Fruit fly (Drosophila melanogaster): ENCODE measurements around the gene CG7299.

CG7299 gene

dm6 chr2L:10697992-10698391 is 13.8 kb upstream of the CG7299 start, which contains the start of gene CG7300 (continued):
- TF ChIP-seq CG9609 (GFP tag; optimal IDR thresholded peaks at IDR 0.05) (peak; percentile 28), Ptx1 (GFP tag; IDR thresholded peaks at IDR 0.05) (peak; percentile 63), cad (GFP tag; optimal IDR thresholded peaks at IDR 0.05) (no peak), Hr39 (optimal IDR thresholded peaks at IDR 0.05) (no peak), CG16779 (GFP tag; IDR thresholded peaks at IDR 0.05) (no peak), CG15269 (tag; optimal IDR thresholded peaks at IDR 0.05) (peak; percentile 64), Atf6 (GFP tag; IDR thresholded peaks at IDR 0.05) (peak; percentile 68; the same call in 1 of the 2 replicates), Drgx (GFP tag; IDR thresholded peaks at IDR 0.05) (no peak), amos (GFP tag; IDR thresholded peaks at IDR 0.05; ENCODE audit: partially characterized antibody) (no peak), CG7928 (GFP tag; optimal IDR thresholded peaks at IDR 0.05) (peak; percentile 38), insv (GFP tag; optimal IDR thresholded peaks at IDR 0.05) (no peak), sim (GFP tag; IDR thresholded peaks at IDR 0.05) (no peak), CG7987 (GFP tag; optimal IDR thresholded peaks at IDR 0.05) (no peak), Bteb2 (GFP tag; optimal IDR thresholded peaks at IDR 0.05) (peak; percentile 68), dati (GFP tag; IDR thresholded peaks at IDR 0.05) (no peak), hb (GFP tag; IDR thresholded peaks at IDR 0.05; ENCODE audit: partially characterized antibody) (no peak), Tbp (GFP tag; optimal IDR thresholded peaks at IDR 0.05) (no peak), lilli (GFP tag; optimal IDR thresholded peaks at IDR 0.05) (peak; percentile 62), CG18262 (tag; optimal IDR thresholded peaks at IDR 0.05) (peak; percentile 59), CG1792 (GFP tag; optimal IDR thresholded peaks at IDR 0.05) (no peak), CG12769 (tag; optimal IDR thresholded peaks at IDR 0.05) (peak; percentile 53), Mad (GFP tag; optimal IDR thresholded peaks at IDR 0.05) (no peak), luna (GFP tag; optimal IDR thresholded peaks at IDR 0.05) (no peak), Stat92E (GFP tag; optimal IDR thresholded peaks at IDR 0.05) (no peak), gem (tag; optimal IDR thresholded peaks at IDR 0.05) (peak; percentile 77), bab2 (GFP tag; optimal IDR thresholded peaks at IDR 0.05) (peak; percentile 24), hkb (optimal IDR thresholded peaks at IDR 0.05) (no peak), hkb (GFP tag; IDR thresholded peaks at IDR 0.05) (peak; percentile 64), ab (GFP tag; optimal IDR thresholded peaks at IDR 0.05) (no peak), nerfin-1 (tag; optimal IDR thresholded peaks at IDR 0.05) (no peak), Poxn (GFP tag; IDR thresholded peaks at IDR 0.05) (no peak), Rfx (GFP tag; IDR thresholded peaks at IDR 0.05) (peak; percentile 89), aop (GFP tag; IDR thresholded peaks at IDR 0.05) (no peak), CG31224 (GFP tag; IDR thresholded peaks at IDR 0.05) (0 out of 2 replicates have a peak, but pooled peaks have one; percentile 18), bcd (GFP tag; optimal IDR thresholded peaks at IDR 0.05) (peak; percentile 58), CG17802 (tag; optimal IDR thresholded peaks at IDR 0.05) (no peak), Blimp-1 (GFP tag; optimal IDR thresholded peaks at IDR 0.05) (peak; percentile 70), Fer1 (GFP tag; optimal IDR thresholded peaks at IDR 0.05) (no peak), gt (GFP tag; IDR thresholded peaks at IDR 0.05) (no peak), CG12155 (GFP tag; optimal IDR thresholded peaks at IDR 0.05) (peak; percentile 53), CG9727 (GFP tag; optimal IDR thresholded peaks at IDR 0.05) (peak; percentile 17), kah (GFP tag; optimal IDR thresholded peaks at IDR 0.05) (no peak), CG13123 (GFP tag; optimal IDR thresholded peaks at IDR 0.05) (no peak), klu (GFP tag; IDR thresholded peaks at IDR 0.05) (no peak), phol (tag; optimal IDR thresholded peaks at IDR 0.05) (peak; percentile 51), org-1 (GFP tag; optimal IDR thresholded peaks at IDR 0.05) (no peak), gro (GFP tag; optimal IDR thresholded peaks at IDR 0.05) (peak; percentile 75), chm (GFP tag; IDR thresholded peaks at IDR 0.05) (peak; percentile 42; the same call in 1 of the 2 replicates), esg (GFP tag; conservative IDR thresholded peaks at IDR 0.05) (peak; percentile 24; the same call in 1 of the 2 replicates), row (GFP tag; IDR thresholded peaks at IDR 0.05) (peak; percentile 73), CG18476 (GFP tag; optimal IDR thresholded peaks at IDR 0.05) (no peak), CG6791 (GFP tag; IDR thresholded peaks at IDR 0.05; ENCODE audit: partially characterized antibody) (no peak), Max (GFP tag; optimal IDR thresholded peaks at IDR 0.05) (peak; percentile 16)

All from whole organism, embryonic.